Worm (Caenorhabditis elegans): ENCODE results near the gene F32D1.8.
A peak's percentile ranks its signal among the peaks of the same experiment; 100 is the strongest.

Gene F32D1.8

DNA sequence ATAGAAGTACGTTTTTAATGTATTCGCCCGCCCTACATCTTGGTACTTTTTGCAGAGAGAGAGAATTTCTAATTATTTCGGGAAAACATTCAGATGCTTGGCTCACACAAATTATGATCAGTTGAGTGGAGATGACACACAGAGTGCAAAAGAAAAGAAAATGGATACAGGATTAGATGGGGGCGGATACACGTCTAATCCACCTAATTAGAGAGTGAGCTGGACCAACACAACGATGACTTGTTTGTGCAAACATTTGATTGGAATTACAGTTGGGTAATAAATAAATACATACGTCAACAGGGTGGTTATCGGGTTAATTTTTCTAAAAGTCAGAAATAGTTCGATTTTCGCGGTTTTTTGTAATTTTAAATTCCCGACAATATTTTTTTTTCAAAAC, 18.4 kb downstream of the F32D1.8 start:
- no peak for TF ChIP-seq pax-1 (tag; optimal IDR thresholded peaks at IDR 0.05)
- no peak for TF ChIP-seq ceh-24 (tag; optimal IDR thresholded peaks at IDR 0.05)
- no peak for TF ChIP-seq eyg-1 (tag; optimal IDR thresholded peaks at IDR 0.05)
- TF ChIP-seq sdc-2 (tag; optimal IDR thresholded peaks at IDR 0.05) = no peak
- TF ChIP-seq elt-4 (tag; optimal IDR thresholded peaks at IDR 0.05) = no peak
- no peak for TF ChIP-seq hlh-6 (tag; optimal IDR thresholded peaks at IDR 0.05)
- TF ChIP-seq dmd-4 (tag; optimal IDR thresholded peaks at IDR 0.05; ENCODE audit: borderline replicate concordance) = no peak
- no peak for TF ChIP-seq C38D4.7 (GFP tag; optimal IDR thresholded peaks at IDR 0.05)
- no peak for TF ChIP-seq F13H6.1 (tag; optimal IDR thresholded peaks at IDR 0.05)
- no peak for TF ChIP-seq ceh-30 (tag; optimal IDR thresholded peaks at IDR 0.05)
- no peak for TF ChIP-seq ztf-16 (tag; optimal IDR thresholded peaks at IDR 0.05)
- peak; percentile 46 for TF ChIP-seq unc-42 (tag; optimal IDR thresholded peaks at IDR 0.05)
- no peak for TF ChIP-seq unc-55 (GFP tag; optimal IDR thresholded peaks at IDR 0.05)
- TF ChIP-seq ceh-31 (tag; optimal IDR thresholded peaks at IDR 0.05) = peak; percentile 55
- no peak for TF ChIP-seq ceh-45 (GFP tag; IDR thresholded peaks at IDR 0.05)
- TF ChIP-seq npax-4 (tag; optimal IDR thresholded peaks at IDR 0.05) = no peak

DNA sequence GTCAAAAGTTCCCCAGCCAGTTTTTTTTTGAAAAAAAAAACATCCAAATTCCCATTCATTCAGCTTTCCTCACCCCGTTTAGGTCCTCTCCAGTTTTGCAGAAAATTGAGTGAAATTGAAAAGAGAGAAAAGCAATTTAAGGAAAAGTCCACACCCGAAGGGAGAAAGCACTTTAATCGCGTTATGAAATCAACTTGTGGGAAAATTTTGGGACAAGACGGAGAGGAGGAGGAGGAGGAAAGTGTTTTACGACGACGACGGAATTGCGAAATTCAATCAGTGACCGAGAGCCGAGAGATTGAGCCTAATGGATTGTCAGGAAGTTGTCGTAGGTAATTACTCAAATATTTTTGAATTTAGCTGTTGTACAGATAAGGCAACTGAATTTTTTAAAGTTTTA, 20.2 kb downstream of the F32D1.8 start:
- TF ChIP-seq ceh-31 (tag; optimal IDR thresholded peaks at IDR 0.05) = peak; percentile 61
- no peak for TF ChIP-seq syd-9 (tag; optimal IDR thresholded peaks at IDR 0.05)
- TF ChIP-seq unc-3 (GFP tag; conservative IDR thresholded peaks at IDR 0.05) = no peak
- TF ChIP-seq unc-3 (tag; optimal IDR thresholded peaks at IDR 0.05) = no peak
- peak; percentile 75 for TF ChIP-seq ceh-14 (tag; optimal IDR thresholded peaks at IDR 0.05)
- peak; percentile 99 for TF ChIP-seq unc-42 (tag; optimal IDR thresholded peaks at IDR 0.05)
- TF ChIP-seq ceh-2 (tag; optimal IDR thresholded peaks at IDR 0.05) = no peak
- TF ChIP-seq dmd-4 (tag; optimal IDR thresholded peaks at IDR 0.05; ENCODE audit: borderline replicate concordance) = no peak
- no peak for TF ChIP-seq gmeb-2 (tag; optimal IDR thresholded peaks at IDR 0.05)

DNA sequence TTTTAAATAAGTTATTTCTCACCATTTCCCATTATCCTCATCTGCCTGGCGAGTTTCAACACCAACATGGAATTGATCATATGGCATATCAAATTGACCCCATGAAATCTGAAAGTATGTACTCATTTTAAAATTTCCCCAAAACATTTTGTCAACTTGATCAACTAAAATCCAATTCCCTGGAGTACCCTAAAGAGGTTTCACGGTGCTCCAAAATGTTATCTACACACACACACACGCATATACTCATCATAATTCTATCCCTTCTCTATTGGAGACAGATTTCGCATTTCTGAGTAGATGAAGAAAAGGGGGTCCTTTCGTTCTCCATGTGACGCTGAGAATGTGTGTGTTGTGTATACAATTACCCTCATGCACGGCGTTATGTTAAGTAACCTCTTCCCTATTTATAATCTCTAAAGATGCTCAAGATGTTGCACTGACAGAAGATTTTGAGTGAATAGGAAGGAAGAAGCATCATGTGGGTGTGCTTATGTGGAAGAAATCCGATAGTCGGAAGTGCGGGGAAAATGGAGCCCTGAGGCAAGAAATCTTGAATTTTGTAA, 21.4 kb downstream of the F32D1.8 start:
- TF ChIP-seq ceh-34 (tag; optimal IDR thresholded peaks at IDR 0.05) = peak; percentile 59
- TF ChIP-seq pax-1 (tag; optimal IDR thresholded peaks at IDR 0.05) = no peak
- TF ChIP-seq unc-42 (tag; optimal IDR thresholded peaks at IDR 0.05) = peak; percentile 85

DNA sequence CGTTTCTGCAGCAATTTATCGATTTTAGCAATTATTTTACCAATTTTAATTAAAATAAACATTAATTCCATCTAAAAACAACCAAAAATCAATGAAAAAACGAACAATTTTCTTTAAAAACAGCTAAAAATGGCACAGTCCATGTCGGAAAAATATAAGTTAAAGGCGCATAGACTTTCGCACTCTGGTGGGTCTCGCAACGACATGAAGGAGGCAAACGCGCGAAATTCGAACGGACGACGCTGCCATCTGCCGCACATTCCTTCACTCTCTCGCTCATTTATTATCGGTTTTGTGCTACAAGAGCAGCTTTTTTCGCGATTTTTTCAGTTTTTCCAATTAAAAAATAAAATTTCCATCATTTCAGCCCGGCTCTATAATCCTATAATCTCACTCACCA, 30.7 kb downstream of the F32D1.8 start, which contains the start of gene mcm-7:
mcm-7 (plus strand) TSS at position 368 of the 400 bp plus-strand sequence.
- no peak for TF ChIP-seq unc-3 (GFP tag; conservative IDR thresholded peaks at IDR 0.05)
- TF ChIP-seq unc-3 (tag; optimal IDR thresholded peaks at IDR 0.05) = no peak
- no peak for TF ChIP-seq mec-3 (tag; optimal IDR thresholded peaks at IDR 0.05; ENCODE audit: borderline replicate concordance)
- peak; percentile 55 for TF ChIP-seq nfya-1 (tag; optimal IDR thresholded peaks at IDR 0.05)
- no peak for TF ChIP-seq odd-2 (tag; optimal IDR thresholded peaks at IDR 0.05)
- no peak for TF ChIP-seq elt-4 (tag; optimal IDR thresholded peaks at IDR 0.05)
- TF ChIP-seq elt-2 (tag; optimal IDR thresholded peaks at IDR 0.05) = peak; percentile 9
- TF ChIP-seq nhr-11 (tag; optimal IDR thresholded peaks at IDR 0.05) = no peak
- no peak for TF ChIP-seq ceh-18 (tag; optimal IDR thresholded peaks at IDR 0.05)
- peak; percentile 29 for TF ChIP-seq tbx-2 (tag; optimal IDR thresholded peaks at IDR 0.05)
- TF ChIP-seq F13H6.1 (tag; optimal IDR thresholded peaks at IDR 0.05) = no peak
- TF ChIP-seq pax-1 (tag; optimal IDR thresholded peaks at IDR 0.05) = peak; percentile 26
- TF ChIP-seq ceh-31 (tag; optimal IDR thresholded peaks at IDR 0.05) = peak; percentile 40

DNA sequence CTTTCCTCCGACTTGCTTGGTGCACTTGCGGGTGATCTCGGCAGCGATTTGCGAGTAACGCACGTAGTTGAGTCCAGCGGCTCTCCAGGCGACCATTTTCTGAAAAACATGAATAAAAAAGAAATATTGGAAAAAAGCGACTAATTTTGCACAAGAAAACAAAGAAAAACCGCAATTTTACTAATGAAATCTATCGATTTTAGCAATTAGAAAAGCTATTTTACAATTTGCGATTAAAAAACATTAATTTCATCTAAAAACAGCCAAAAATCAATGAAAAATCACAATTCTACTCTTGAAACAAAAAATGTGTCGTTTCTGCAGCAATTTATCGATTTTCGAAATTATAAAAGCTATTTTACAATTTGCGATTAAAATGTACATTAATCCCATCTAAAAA, 31.2 kb downstream of the F32D1.8 start, which contains the start of gene hpo-18:
hpo-18 (minus strand) TSS at position 101 of the 400 bp plus-strand sequence.
- TF ChIP-seq pha-2 (tag; optimal IDR thresholded peaks at IDR 0.05) = no peak
- no peak for TF ChIP-seq C08G9.2 (tag; optimal IDR thresholded peaks at IDR 0.05)
- no peak for TF ChIP-seq ceh-6 (GFP tag; optimal IDR thresholded peaks at IDR 0.05)
- no peak for TF ChIP-seq ceh-9 (tag; optimal IDR thresholded peaks at IDR 0.05)
- TF ChIP-seq ztf-16 (tag; optimal IDR thresholded peaks at IDR 0.05) = no peak
- no peak for TF ChIP-seq nhr-11 (tag; optimal IDR thresholded peaks at IDR 0.05)
- no peak for TF ChIP-seq ceh-34 (tag; optimal IDR thresholded peaks at IDR 0.05)
- TF ChIP-seq pat-9 (tag; optimal IDR thresholded peaks at IDR 0.05) = no peak
- no peak for TF ChIP-seq hlh-6 (tag; optimal IDR thresholded peaks at IDR 0.05)
- no peak for TF ChIP-seq tbx-7 (tag; optimal IDR thresholded peaks at IDR 0.05)
- no peak for TF ChIP-seq ceh-48 (tag; optimal IDR thresholded peaks at IDR 0.05)
- no peak for TF ChIP-seq ceh-45 (GFP tag; IDR thresholded peaks at IDR 0.05)
- TF ChIP-seq ceh-24 (tag; optimal IDR thresholded peaks at IDR 0.05) = no peak
- no peak for TF ChIP-seq unc-3 (GFP tag; conservative IDR thresholded peaks at IDR 0.05)
- no peak for TF ChIP-seq unc-3 (tag; optimal IDR thresholded peaks at IDR 0.05)
- no peak for TF ChIP-seq ama-1 (optimal IDR thresholded peaks at IDR 0.05)
